Fruit fly (Drosophila melanogaster): Measurements from ENCODE around the gene CG13245.
A peak's percentile ranks its signal among the peaks of the same experiment; 100 is the strongest.

The CG13245 gene

dm6 chr2L:16040255-16040654 lies 36.1 kb downstream of the CG13245 start (continued):
- TF ChIP-seq hb (GFP tag; IDR thresholded peaks at IDR 0.05; ENCODE audit: partially characterized antibody) (no peak), odd (GFP tag; optimal IDR thresholded peaks at IDR 0.05) (no peak), her (GFP tag; optimal IDR thresholded peaks at IDR 0.05) (no peak), sc (optimal IDR thresholded peaks at IDR 0.05) (no peak), sc (GFP tag; optimal IDR thresholded peaks at IDR 0.05) (no peak), CG11085 (GFP tag; IDR thresholded peaks at IDR 0.05) (no peak), Dp (GFP tag; optimal IDR thresholded peaks at IDR 0.05) (no peak), sens (GFP tag) (peak; percentile 82), Usf (GFP tag; optimal IDR thresholded peaks at IDR 0.05) (no peak), CG42726 (GFP tag; IDR thresholded peaks at IDR 0.05; ENCODE audit: partially characterized antibody) (no peak)

- TF ChIP-seq CG8388 (GFP tag; optimal IDR thresholded peaks at IDR 0.05): peak; percentile 38
- TF ChIP-seq Usf (GFP tag; optimal IDR thresholded peaks at IDR 0.05): no peak
Measured at dm6 chr2L:16041727-16042126, 37.6 kb downstream of the CG13245 start, which contains the start of the genes BicC and CG45084. Gene BicC, plus strand, starts transcription at chr2L:16042047. Gene CG45084, plus strand, starts transcription at chr2L:16042047.

DNA sequence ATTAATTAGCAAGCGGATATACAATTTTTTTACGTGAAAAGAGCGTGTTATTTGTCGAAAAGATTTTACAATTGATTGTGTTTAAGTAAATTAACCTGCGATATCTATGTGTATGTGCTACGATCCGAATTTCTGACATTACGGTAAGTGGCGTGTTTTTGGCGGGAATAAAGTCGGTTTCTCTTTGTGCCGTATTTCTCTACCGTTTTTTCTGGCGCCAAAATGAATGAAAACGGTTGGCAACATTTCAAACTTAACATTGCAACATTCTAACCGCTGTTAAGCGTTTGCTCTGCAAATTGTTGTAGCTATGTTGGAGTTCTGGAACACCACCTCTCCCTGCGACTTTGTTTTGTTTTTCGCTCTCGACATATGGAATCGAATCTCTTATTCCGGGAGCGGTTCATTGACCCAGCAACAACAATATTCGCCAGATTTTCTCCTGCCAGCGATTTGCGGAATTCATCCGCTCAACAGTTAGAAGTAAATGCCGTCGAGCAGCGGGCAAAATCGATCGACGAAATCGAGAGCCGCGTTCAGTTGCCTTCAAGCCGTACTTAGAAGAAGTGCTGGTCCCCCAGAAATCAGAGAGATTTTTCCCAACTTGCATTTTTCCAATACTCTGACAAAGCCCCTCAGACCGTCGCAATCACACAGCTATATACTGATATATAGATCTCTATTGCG lies 38.4 kb downstream of the CG13245 start:
- TF ChIP-seq HLHmδ (GFP tag; optimal IDR thresholded peaks at IDR 0.05) (no peak), Taf1 (GFP tag; IDR thresholded peaks at IDR 0.05) (no peak), CTCF (GFP tag; optimal IDR thresholded peaks at IDR 0.05) (peak; percentile 49), CG10366 (GFP tag; IDR thresholded peaks at IDR 0.05) (no peak), CG15479 (GFP tag; optimal IDR thresholded peaks at IDR 0.05) (no peak), CG12942 (GFP tag; optimal IDR thresholded peaks at IDR 0.05) (no peak), sens-2 (GFP tag; IDR thresholded peaks at IDR 0.05) (no peak), CG12299 (tag; optimal IDR thresholded peaks at IDR 0.05) (no peak), CG8359 (GFP tag; optimal IDR thresholded peaks at IDR 0.05; ENCODE audit: borderline replicate concordance) (no peak), peb (GFP tag; IDR thresholded peaks at IDR 0.05) (no peak), CG11504 (tag; optimal IDR thresholded peaks at IDR 0.05) (peak; percentile 97), salm (tag; optimal IDR thresholded peaks at IDR 0.05) (no peak), scrt (GFP tag; optimal IDR thresholded peaks at IDR 0.05) (no peak), kni (GFP tag; optimal IDR thresholded peaks at IDR 0.05) (no peak)

DNA sequence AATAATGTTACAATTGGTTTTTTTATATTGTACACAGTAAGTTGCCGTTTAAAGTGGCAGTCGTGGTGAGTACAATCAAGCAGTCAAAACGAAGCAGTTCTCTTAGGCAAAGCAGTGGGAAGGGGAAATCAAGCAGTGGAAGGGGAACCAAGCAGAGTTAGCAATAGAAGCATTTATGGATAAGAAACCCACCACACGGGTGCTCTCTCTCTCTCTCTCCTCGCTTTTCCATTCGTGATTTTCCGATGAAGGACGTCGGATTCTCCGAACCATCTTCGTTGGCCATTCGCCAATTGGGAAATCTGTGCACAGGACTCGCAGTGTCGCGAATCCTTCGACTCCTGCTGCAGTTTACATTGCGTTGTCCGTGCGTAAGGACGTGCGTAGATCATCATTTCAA lies 45.5 kb downstream of the CG13245 start, which contains the start of gene beat-Ia:
TSS of gene beat-Ia (plus strand) at position 319 of the 400 bp plus-strand sequence.
- TF ChIP-seq Lhr (GFP tag; optimal IDR thresholded peaks at IDR 0.05) (no peak), Hr3 (GFP tag; optimal IDR thresholded peaks at IDR 0.05) (no peak), CG7745 (tag; optimal IDR thresholded peaks at IDR 0.05) (no peak), tx (GFP tag; optimal IDR thresholded peaks at IDR 0.05) (no peak), Doc2 (GFP tag; IDR thresholded peaks at IDR 0.05) (no peak), tgo (GFP tag; IDR thresholded peaks at IDR 0.05) (no peak), CG1602 (GFP tag; optimal IDR thresholded peaks at IDR 0.05) (no peak), CG4424 (GFP tag; optimal IDR thresholded peaks at IDR 0.05) (peak; percentile 20), ac (GFP tag; optimal IDR thresholded peaks at IDR 0.05) (no peak), CG6813 (GFP tag; optimal IDR thresholded peaks at IDR 0.05) (no peak), gem (tag; optimal IDR thresholded peaks at IDR 0.05) (no peak), CG4617 (GFP tag; optimal IDR thresholded peaks at IDR 0.05; ENCODE audit: borderline replicate concordance) (no peak), hth (optimal IDR thresholded peaks at IDR 0.05) (no peak), CG6175 (GFP tag; IDR thresholded peaks at IDR 0.05) (no peak), CG34376 (GFP tag; optimal IDR thresholded peaks at IDR 0.05) (no peak), CG9609 (GFP tag; optimal IDR thresholded peaks at IDR 0.05) (no peak), MBD-R2 (GFP tag; IDR thresholded peaks at IDR 0.05) (no peak), CG11560 (tag; IDR thresholded peaks at IDR 0.05) (no peak), dpn (GFP tag; optimal IDR thresholded peaks at IDR 0.05) (no peak), CG3726 (GFP tag; IDR thresholded peaks at IDR 0.05) (no peak), prd (optimal IDR thresholded peaks at IDR 0.05) (no peak), prd (GFP tag; IDR thresholded peaks at IDR 0.05) (no peak), btn (GFP tag; optimal IDR thresholded peaks at IDR 0.05) (no peak), zf30C (GFP tag; optimal IDR thresholded peaks at IDR 0.05) (no peak)
